Fruit fly (Drosophila melanogaster): Measurements from ENCODE around the gene ATPsynepsilonL.

The ATPsynepsilonL gene

DNA sequence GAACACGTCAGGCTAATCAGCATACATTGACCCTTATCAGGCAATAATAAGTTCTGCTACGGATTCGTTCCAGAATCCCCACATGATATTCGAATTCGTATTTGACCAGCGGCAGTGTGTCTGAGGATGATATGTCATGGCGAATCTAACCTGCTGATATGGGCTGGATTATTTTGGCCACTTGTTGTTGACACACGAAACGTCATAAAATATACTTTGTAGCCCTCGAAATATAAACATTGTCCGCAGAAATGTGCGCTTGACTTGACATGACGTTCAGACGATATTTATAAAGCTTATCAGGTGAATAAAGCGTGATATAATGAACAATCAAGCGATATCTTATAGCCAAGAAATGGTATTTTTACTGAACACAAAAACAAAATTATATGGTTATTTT, 44.8 kb downstream of the ATPsynepsilonL start:
- TF ChIP-seq fru (GFP tag; optimal IDR thresholded peaks at IDR 0.05) (no peak), jim (GFP tag; optimal IDR thresholded peaks at IDR 0.05) (no peak), brk (GFP tag; optimal IDR thresholded peaks at IDR 0.05) (no peak), HLH106 (tag; optimal IDR thresholded peaks at IDR 0.05) (no peak), CG9705 (GFP tag; optimal IDR thresholded peaks at IDR 0.05) (no peak), dsf (GFP tag; optimal IDR thresholded peaks at IDR 0.05; ENCODE audit: borderline replicate concordance) (no peak), sage (GFP tag; optimal IDR thresholded peaks at IDR 0.05) (peak; percentile 2), br (GFP tag; optimal IDR thresholded peaks at IDR 0.05) (peak; percentile 42), Hnf4 (GFP tag; optimal IDR thresholded peaks at IDR 0.05) (peak; percentile 36), tai (GFP tag; optimal IDR thresholded peaks at IDR 0.05) (peak; percentile 50), foxo (GFP tag; optimal IDR thresholded peaks at IDR 0.05) (peak in 1 of 2 experiments; percentile 20)

- TF ChIP-seq sv (GFP tag; optimal IDR thresholded peaks at IDR 0.05), result no peak
- TF ChIP-seq h (GFP tag; optimal IDR thresholded peaks at IDR 0.05), result no peak
- no peak for TF ChIP-seq sage (GFP tag; optimal IDR thresholded peaks at IDR 0.05)
- no peak for TF ChIP-seq OdsH (GFP tag; optimal IDR thresholded peaks at IDR 0.05)
- no peak for TF ChIP-seq foxo (GFP tag; optimal IDR thresholded peaks at IDR 0.05)
- no peak for TF ChIP-seq tai (GFP tag; optimal IDR thresholded peaks at IDR 0.05)
- no peak for TF ChIP-seq N (GFP tag; optimal IDR thresholded peaks at IDR 0.05)
- no peak for TF ChIP-seq Myc (optimal IDR thresholded peaks at IDR 0.05)
- no peak for TF ChIP-seq Hr78 (GFP tag; optimal IDR thresholded peaks at IDR 0.05)
- TF ChIP-seq Dif (GFP tag; optimal IDR thresholded peaks at IDR 0.05; ENCODE audit: partially characterized antibody), result no peak
- no peak for TF ChIP-seq woc (GFP tag; optimal IDR thresholded peaks at IDR 0.05)
Measured at dm6 chr3R:10167280-10167679, 45.7 kb downstream of the ATPsynepsilonL start.

DNA sequence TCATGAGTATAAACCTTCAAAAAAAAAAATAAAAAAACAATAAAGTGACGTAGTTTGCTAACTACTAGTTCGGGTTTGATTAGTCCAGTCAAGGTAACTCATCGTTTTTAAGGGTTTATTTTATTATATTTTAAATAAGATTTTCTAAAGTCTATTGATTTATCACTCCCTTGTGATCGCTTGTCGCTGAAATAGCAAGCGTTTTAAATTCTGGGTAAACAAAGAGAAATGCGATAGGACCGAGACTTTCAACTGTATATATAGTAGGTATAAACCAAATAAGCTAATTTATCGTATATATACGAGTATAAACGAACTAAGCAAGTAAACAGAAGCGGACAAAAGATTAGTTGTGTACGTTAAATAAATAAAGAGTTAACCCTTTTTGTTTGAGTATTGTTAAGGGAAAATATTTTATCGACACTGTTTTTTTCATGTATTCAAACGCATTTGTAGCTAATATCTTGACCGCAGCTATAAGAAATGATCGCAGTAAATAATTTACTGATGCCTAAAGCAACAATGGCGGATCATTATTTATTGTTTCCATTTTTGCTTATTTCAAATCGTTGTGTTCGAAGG, 47.0 kb downstream of the ATPsynepsilonL start:
- TF ChIP-seq Sp1 (GFP tag; optimal IDR thresholded peaks at IDR 0.05) (peak; percentile 61), CG32264 (GFP tag; optimal IDR thresholded peaks at IDR 0.05) (peak; percentile 72), Jra (GFP tag; optimal IDR thresholded peaks at IDR 0.05) (peak; percentile 58), fru (GFP tag; optimal IDR thresholded peaks at IDR 0.05) (peak; percentile 56), lola (GFP tag; optimal IDR thresholded peaks at IDR 0.05) (no peak), h (GFP tag; optimal IDR thresholded peaks at IDR 0.05) (peak; percentile 35), Rel (GFP tag; optimal IDR thresholded peaks at IDR 0.05) (no peak), Rel (tag; optimal IDR thresholded peaks at IDR 0.05) (no peak), sv (GFP tag; optimal IDR thresholded peaks at IDR 0.05) (no peak), Hnf4 (GFP tag; optimal IDR thresholded peaks at IDR 0.05) (peak; percentile 20), usp (GFP tag; optimal IDR thresholded peaks at IDR 0.05) (no peak), dmrt93B (GFP tag; optimal IDR thresholded peaks at IDR 0.05) (peak; percentile 57), jim (GFP tag; optimal IDR thresholded peaks at IDR 0.05) (no peak), OdsH (GFP tag; optimal IDR thresholded peaks at IDR 0.05) (peak; percentile 63), Vsx2 (GFP tag; optimal IDR thresholded peaks at IDR 0.05; ENCODE audit: partially characterized antibody) (no peak), Myc (optimal IDR thresholded peaks at IDR 0.05) (no peak), CG9705 (GFP tag; optimal IDR thresholded peaks at IDR 0.05) (no peak), ey (GFP tag; optimal IDR thresholded peaks at IDR 0.05) (peak; percentile 65), foxo (GFP tag; optimal IDR thresholded peaks at IDR 0.05) (peak in 1 of 2 experiments; percentile 65), Hr78 (GFP tag; optimal IDR thresholded peaks at IDR 0.05) (no peak), psq (GFP tag; optimal IDR thresholded peaks at IDR 0.05) (peak; percentile 33), pan (optimal IDR thresholded peaks at IDR 0.05) (no peak), N (GFP tag; optimal IDR thresholded peaks at IDR 0.05) (no peak), sage (GFP tag; optimal IDR thresholded peaks at IDR 0.05) (no peak), dl (GFP tag; optimal IDR thresholded peaks at IDR 0.05; ENCODE audit: insufficient read depth in 1 of 2, partially characterized antibody in 2 of 2) (no peak), tai (GFP tag; optimal IDR thresholded peaks at IDR 0.05) (no peak), HLH106 (tag; optimal IDR thresholded peaks at IDR 0.05) (peak; percentile 59), Hr83 (GFP tag; optimal IDR thresholded peaks at IDR 0.05; ENCODE audit: poor library complexity, severe bottlenecking) (peak; percentile 52), GATAd (GFP tag; optimal IDR thresholded peaks at IDR 0.05) (no peak), rgr (GFP tag; optimal IDR thresholded peaks at IDR 0.05) (peak; percentile 51), woc (GFP tag; optimal IDR thresholded peaks at IDR 0.05) (peak; percentile 57), Mio (GFP tag; optimal IDR thresholded peaks at IDR 0.05) (no peak), brk (GFP tag; optimal IDR thresholded peaks at IDR 0.05) (no peak), dsf (GFP tag; optimal IDR thresholded peaks at IDR 0.05; ENCODE audit: borderline replicate concordance) (no peak), Dfd (GFP tag; optimal IDR thresholded peaks at IDR 0.05) (no peak), Abd-B (GFP tag; optimal IDR thresholded peaks at IDR 0.05) (no peak), CrebA (GFP tag; optimal IDR thresholded peaks at IDR 0.05; ENCODE audit: borderline replicate concordance) (peak; percentile 23), br (GFP tag; optimal IDR thresholded peaks at IDR 0.05) (peak; percentile 15), Dif (GFP tag; optimal IDR thresholded peaks at IDR 0.05; ENCODE audit: partially characterized antibody) (no peak)
